Fruit fly (Drosophila melanogaster): ENCODE data around the gene Pdk1.
A peak's percentile ranks its signal among the peaks of the same experiment; 100 is the strongest.

Pdk1 gene

DNA sequence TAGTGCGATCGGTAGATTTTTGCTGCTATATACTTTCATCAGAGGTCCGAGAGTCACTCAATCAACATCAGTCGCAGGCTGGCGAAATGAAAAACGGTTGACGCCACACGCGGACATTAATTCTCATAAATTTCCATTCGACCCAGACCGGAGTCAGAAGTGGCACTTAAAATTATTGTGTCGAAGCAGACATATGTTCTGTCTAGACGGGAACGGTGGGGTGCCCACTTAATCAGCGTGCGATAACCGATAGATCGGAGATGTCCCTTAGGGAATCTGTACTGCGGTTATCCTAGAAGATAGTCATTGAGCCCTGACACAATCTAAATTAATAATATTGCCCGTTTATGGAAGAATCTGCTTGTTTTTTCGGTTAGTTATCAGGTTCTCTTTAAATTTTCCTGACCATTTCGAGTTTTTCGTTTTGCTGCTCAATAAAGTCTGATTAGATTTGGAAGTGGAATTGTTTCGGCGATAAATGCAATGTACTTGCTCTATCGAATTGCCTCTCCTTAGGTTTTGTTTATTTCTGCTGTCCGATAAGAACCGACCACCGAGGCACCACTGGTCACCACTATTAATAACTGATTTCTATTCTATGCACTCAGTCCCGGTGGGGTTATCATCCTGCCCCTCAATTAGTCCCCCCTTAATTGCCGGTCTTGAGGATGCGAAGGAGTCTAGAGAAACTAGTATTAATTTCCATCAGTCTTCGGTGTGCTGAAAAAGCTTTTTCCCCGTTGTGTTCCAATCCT, 32.8 kb downstream of the Pdk1 start:
- TF ChIP-seq D1 (tag; optimal IDR thresholded peaks at IDR 0.05) (no peak), EcR (GFP tag; optimal IDR thresholded peaks at IDR 0.05) (no peak)

DNA sequence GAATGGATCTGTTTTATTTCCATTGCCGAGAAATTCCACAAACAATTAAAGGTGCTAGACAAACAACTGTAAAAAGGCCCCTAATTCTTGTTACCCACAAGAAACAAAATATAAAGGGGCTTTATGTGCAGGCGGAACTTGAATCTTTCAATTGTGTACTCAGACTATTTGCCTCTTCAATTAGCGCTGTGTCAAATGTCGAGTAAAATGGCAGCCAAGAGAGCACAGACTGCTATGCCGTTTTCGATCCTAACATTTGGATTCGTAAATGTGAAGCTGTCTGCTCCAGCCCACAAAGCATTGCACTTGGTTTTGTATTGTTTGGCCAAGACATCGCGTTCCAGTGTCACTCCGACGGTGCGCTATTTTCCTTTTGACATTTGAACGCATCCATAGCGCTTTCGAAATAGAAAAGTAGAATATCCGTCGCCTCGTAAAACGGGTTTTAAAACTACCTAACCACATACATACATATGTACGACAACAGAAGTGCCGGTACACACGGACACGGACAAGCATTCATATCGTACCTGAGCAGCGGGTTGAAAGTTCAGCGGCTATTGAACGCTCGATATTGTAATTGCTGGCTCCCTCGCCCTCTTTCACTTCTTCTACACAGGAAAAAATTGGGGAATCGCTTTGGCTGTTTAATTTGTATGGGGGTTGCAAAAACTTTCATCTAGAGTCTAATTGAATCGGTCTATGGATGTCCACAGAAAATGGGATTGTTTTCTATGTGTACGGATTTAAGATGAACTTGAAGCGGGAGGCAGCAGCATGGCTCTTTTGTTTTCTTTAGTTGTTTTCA, 36.9 kb downstream of the Pdk1 start:
- TF ChIP-seq Pif1B (GFP tag; optimal IDR thresholded peaks at IDR 0.05), result no peak
- peak; percentile 49 for TF ChIP-seq CG8301 (tag; optimal IDR thresholded peaks at IDR 0.05)
- TF ChIP-seq CG10348 (GFP tag; IDR thresholded peaks at IDR 0.05), result no peak
- TF ChIP-seq rn (GFP tag; IDR thresholded peaks at IDR 0.05), result no peak
- TF ChIP-seq gl (tag; optimal IDR thresholded peaks at IDR 0.05), result no peak
- no peak for TF ChIP-seq D1 (tag; optimal IDR thresholded peaks at IDR 0.05)
- TF ChIP-seq Snoo (tag; optimal IDR thresholded peaks at IDR 0.05), result peak; percentile 0
- TF ChIP-seq CG34367 (tag; optimal IDR thresholded peaks at IDR 0.05), result no peak
- TF ChIP-seq CG17806 (tag; optimal IDR thresholded peaks at IDR 0.05), result peak; percentile 27
- peak; percentile 46; the same call in 1 of the 2 replicates for TF ChIP-seq CG12605 (GFP tag; IDR thresholded peaks at IDR 0.05)
- peak; percentile 68 for TF ChIP-seq Pif1A (GFP tag; optimal IDR thresholded peaks at IDR 0.05)
- no peak for TF ChIP-seq CG14655 (GFP tag; optimal IDR thresholded peaks at IDR 0.05)
- TF ChIP-seq EcR (GFP tag; optimal IDR thresholded peaks at IDR 0.05), result peak; percentile 50
- TF ChIP-seq fd96Ca (GFP tag; IDR thresholded peaks at IDR 0.05), result peak; percentile 57; the same call in 1 of the 3 replicates
- peak; percentile 55 for TF ChIP-seq CG8159 (tag; optimal IDR thresholded peaks at IDR 0.05)
- peak; percentile 59 for TF ChIP-seq Ets98B (GFP tag; IDR thresholded peaks at IDR 0.05)
- TF ChIP-seq CG4496 (GFP tag; IDR thresholded peaks at IDR 0.05), result 0 out of 3 replicates have a peak, but pooled peaks have one; percentile 63
- TF ChIP-seq CG32121 (GFP tag; IDR thresholded peaks at IDR 0.05), result no peak
- TF ChIP-seq CG9948 (tag; optimal IDR thresholded peaks at IDR 0.05), result peak; percentile 48
- TF ChIP-seq CG13204 (GFP tag; optimal IDR thresholded peaks at IDR 0.05), result peak; percentile 62
- TF ChIP-seq CG15710 (tag; optimal IDR thresholded peaks at IDR 0.05), result peak; percentile 15

DNA sequence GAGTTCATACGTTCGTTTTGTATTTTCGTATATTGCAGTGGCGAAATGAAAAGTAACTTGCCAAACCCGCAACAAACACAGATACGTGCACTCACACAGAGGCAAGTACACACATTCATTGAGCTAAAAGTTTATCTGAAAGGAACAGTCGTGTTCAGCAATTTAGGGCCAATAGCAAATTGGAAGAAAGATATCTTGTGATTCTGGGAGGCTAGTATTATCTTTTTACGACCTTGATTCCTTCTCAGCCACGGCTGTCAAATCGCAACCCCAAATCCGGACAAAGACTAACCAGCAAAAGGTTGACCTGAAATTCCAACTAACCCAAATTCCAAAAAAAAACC, 37.5 kb downstream of the Pdk1 start:
- TF ChIP-seq Pif1A (GFP tag; optimal IDR thresholded peaks at IDR 0.05) (no peak), CG10348 (GFP tag; IDR thresholded peaks at IDR 0.05) (no peak), gl (tag; optimal IDR thresholded peaks at IDR 0.05) (no peak)

DNA sequence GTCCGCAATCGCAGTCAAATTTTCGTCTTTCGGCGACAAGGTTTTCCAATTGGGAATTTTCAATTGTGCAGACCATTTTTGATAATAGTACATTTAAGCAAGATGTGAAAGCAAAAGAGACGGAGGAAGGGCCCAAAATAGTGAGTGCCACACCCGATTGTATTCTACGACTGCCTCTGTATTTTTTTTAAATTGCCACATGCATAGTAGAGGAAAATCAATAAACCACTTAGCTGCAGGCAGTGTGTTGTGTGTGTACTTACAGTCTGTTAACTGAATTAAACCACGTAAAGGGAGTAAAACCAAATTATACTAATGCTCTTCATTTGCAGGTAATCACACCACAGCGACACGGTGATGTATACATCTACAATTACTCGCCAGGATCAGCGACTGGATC, 42.5 kb downstream of the Pdk1 start:
- TF ChIP-seq CG9948 (tag; optimal IDR thresholded peaks at IDR 0.05), result no peak
- TF ChIP-seq CG34367 (tag; optimal IDR thresholded peaks at IDR 0.05), result no peak
- TF ChIP-seq CG13204 (GFP tag; optimal IDR thresholded peaks at IDR 0.05), result no peak
- TF ChIP-seq CG4496 (GFP tag; IDR thresholded peaks at IDR 0.05), result no peak
- TF ChIP-seq CG12605 (GFP tag; IDR thresholded peaks at IDR 0.05), result no peak
- no peak for TF ChIP-seq Pif1A (GFP tag; optimal IDR thresholded peaks at IDR 0.05)
- no peak for TF ChIP-seq EcR (GFP tag; optimal IDR thresholded peaks at IDR 0.05)
- no peak for TF ChIP-seq CG32121 (GFP tag; IDR thresholded peaks at IDR 0.05)
- TF ChIP-seq fd96Ca (GFP tag; IDR thresholded peaks at IDR 0.05), result no peak
- no peak for TF ChIP-seq CG15710 (tag; optimal IDR thresholded peaks at IDR 0.05)
- TF ChIP-seq Snoo (tag; optimal IDR thresholded peaks at IDR 0.05), result no peak
- no peak for TF ChIP-seq CG14655 (GFP tag; optimal IDR thresholded peaks at IDR 0.05)
- no peak for TF ChIP-seq Pif1B (GFP tag; optimal IDR thresholded peaks at IDR 0.05)

DNA sequence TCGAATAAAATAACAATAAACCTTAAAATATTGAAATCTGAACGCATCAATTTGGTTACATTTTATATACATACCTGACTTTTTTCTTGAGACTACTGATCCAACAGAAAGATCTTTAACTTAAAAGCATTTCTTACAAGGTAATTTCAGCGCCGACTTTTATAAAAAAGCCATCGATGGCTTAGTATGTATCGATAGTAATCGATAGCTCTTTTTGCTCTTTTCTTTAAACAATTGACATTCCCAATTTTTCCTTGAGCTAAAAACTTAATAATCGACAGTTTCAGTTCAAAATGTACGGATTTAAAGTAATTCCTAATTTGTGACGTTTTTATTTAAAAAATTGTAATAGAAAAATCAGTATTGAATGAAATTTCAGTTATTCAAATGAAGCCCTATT, 45.3 kb downstream of the Pdk1 start:
- TF ChIP-seq CG17806 (tag; optimal IDR thresholded peaks at IDR 0.05), result no peak
- TF ChIP-seq CG34367 (tag; optimal IDR thresholded peaks at IDR 0.05), result no peak
- TF ChIP-seq rn (GFP tag; IDR thresholded peaks at IDR 0.05), result no peak
- no peak for TF ChIP-seq Pif1B (GFP tag; optimal IDR thresholded peaks at IDR 0.05)
- TF ChIP-seq D1 (tag; optimal IDR thresholded peaks at IDR 0.05), result no peak
- no peak for TF ChIP-seq CG12605 (GFP tag; IDR thresholded peaks at IDR 0.05)
- TF ChIP-seq CG8159 (tag; optimal IDR thresholded peaks at IDR 0.05), result no peak
- no peak for TF ChIP-seq Pif1A (GFP tag; optimal IDR thresholded peaks at IDR 0.05)
- TF ChIP-seq EcR (GFP tag; optimal IDR thresholded peaks at IDR 0.05), result no peak
- no peak for TF ChIP-seq CG13204 (GFP tag; optimal IDR thresholded peaks at IDR 0.05)
- no peak for TF ChIP-seq CG9948 (tag; optimal IDR thresholded peaks at IDR 0.05)
- no peak for TF ChIP-seq CG15710 (tag; optimal IDR thresholded peaks at IDR 0.05)
- no peak for TF ChIP-seq CG32121 (GFP tag; IDR thresholded peaks at IDR 0.05)
- TF ChIP-seq CG8301 (tag; optimal IDR thresholded peaks at IDR 0.05), result no peak
- TF ChIP-seq Ets98B (GFP tag; IDR thresholded peaks at IDR 0.05), result no peak

DNA sequence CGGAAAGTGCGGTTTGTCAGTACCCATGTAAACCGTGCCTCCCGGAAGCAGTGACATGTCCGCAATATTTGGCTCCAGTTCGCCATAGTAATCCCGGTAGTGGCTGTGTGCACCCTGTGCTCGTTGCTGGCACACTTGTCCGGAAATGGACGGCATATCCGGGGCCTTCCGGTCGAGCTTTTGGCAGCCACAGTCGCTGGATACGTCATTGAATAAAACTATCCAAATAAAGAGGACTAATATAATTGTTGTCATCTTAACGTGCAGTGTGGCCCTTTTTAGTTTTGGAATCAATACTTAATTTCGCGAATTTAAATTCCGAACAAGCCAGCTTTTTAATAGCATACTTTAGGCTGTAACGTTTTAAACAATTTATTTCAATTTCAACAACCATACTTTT, 46.7 kb downstream of the Pdk1 start, which contains the start of gene CG7049:
Gene CG7049, minus strand, starts transcription at position 280 of the 400 bp plus-strand sequence.
- TF ChIP-seq CG4496 (GFP tag; IDR thresholded peaks at IDR 0.05) (no peak), CG34367 (tag; optimal IDR thresholded peaks at IDR 0.05) (no peak), CG8159 (tag; optimal IDR thresholded peaks at IDR 0.05) (no peak), Pif1B (GFP tag; optimal IDR thresholded peaks at IDR 0.05) (no peak), CG32121 (GFP tag; IDR thresholded peaks at IDR 0.05) (no peak), rn (GFP tag; IDR thresholded peaks at IDR 0.05) (no peak), CG15710 (tag; optimal IDR thresholded peaks at IDR 0.05) (no peak), Snoo (tag; optimal IDR thresholded peaks at IDR 0.05) (no peak), fd96Ca (GFP tag; IDR thresholded peaks at IDR 0.05) (no peak), CG8301 (tag; optimal IDR thresholded peaks at IDR 0.05) (no peak), D1 (tag; optimal IDR thresholded peaks at IDR 0.05) (no peak)

Data from whole organism, pupa.